Worm (Caenorhabditis elegans) whole organism, L1 larva: ENCODE results near the gene ZK512.10.

Source experiments
- C16A3.4 ChIP-seq: fragments of 150-350 bp; optimal IDR thresholded peaks from 2 replicates; lab custom pipeline; 2014; ENCODE audit warnings: missing biosample characterization, missing genetic modification characterization
- Y116A8C.19 ChIP-seq: sonication (generic microtip); optimal IDR thresholded peaks from 2 replicates; lab custom pipeline; 2016; ENCODE audit warnings: missing compliant biosample characterization, missing genetic modification characterization, borderline replicate concordance
- blmp-1 ChIP-seq: fragments of 150-350 bp; optimal IDR thresholded peaks from 2 replicates; lab custom pipeline; 2014; ENCODE audit warnings: missing biosample characterization, missing genetic modification characterization
- ceh-63 ChIP-seq: fragments of 200-800 bp; sonication (Bioruptor generic); optimal IDR thresholded peaks from 2 replicates; lab custom pipeline; 2018; ENCODE audit warnings: mild to moderate bottlenecking, missing genetic modification characterization, missing compliant biosample characterization
- ceh-8 ChIP-seq: fragments of 200-800 bp; sonication (Bioruptor generic); optimal IDR thresholded peaks from 2 replicates; lab custom pipeline; 2018; ENCODE audit warnings: mild to moderate bottlenecking, missing genetic modification characterization, moderate library complexity, missing compliant biosample characterization
- ceh-88 ChIP-seq: fragments of 200-800 bp; sonication (Bioruptor generic); IDR thresholded peaks from 2 replicates; pipeline ENCODE4 v1.3.6; 2022; ENCODE audit warnings: missing genetic modification characterization, missing compliant biosample characterization
- efl-1 ChIP-seq, 4 experiments: fragments of 150-350 bp; optimal IDR thresholded peaks in 3 of 4; peaks in 1 of 4; 1 replicate in 1 of 4; 2 replicates in 3 of 4; lab custom pipeline; 2014; ENCODE audit warnings: missing biosample characterization in 2 of 4, missing genetic modification characterization in 2 of 4, missing genetic modification reagents in 2 of 4
- egl-13 ChIP-seq: sonication (generic microtip); optimal IDR thresholded peaks from 2 replicates; lab custom pipeline; 2016; ENCODE audit warnings: missing genotype, missing genetic modification reagents, missing genetic modification characterization, missing compliant biosample characterization
- elt-2 ChIP-seq: sonication (generic microtip); optimal IDR thresholded peaks from 2 replicates; lab custom pipeline; 2016; ENCODE audit warnings: missing genetic modification characterization, mild to moderate bottlenecking, inconsistent platforms, missing compliant biosample characterization, missing genetic modification reagents
- elt-3 ChIP-seq, 6 experiments: fragments of 150-350 bp in 1 of 6; sonication (generic microtip); optimal IDR thresholded peaks; 2 replicates each; lab custom pipeline; 2017 to 2018; ENCODE audit warnings: missing biosample characterization in 6 of 6, missing genetic modification characterization in 6 of 6, inconsistent platforms in 1 of 6
- ets-5 ChIP-seq: fragments of 200-800 bp; sonication (Bioruptor generic); IDR thresholded peaks from 2 replicates; pipeline ENCODE4 v1.3.6; 2022; ENCODE audit warnings: missing genetic modification characterization, missing compliant biosample characterization
- fkh-10 ChIP-seq: sonication (generic microtip); optimal IDR thresholded peaks from 2 replicates; lab custom pipeline; 2017; ENCODE audit warnings: missing biosample characterization, missing genetic modification reagents, missing genetic modification characterization
- fkh-8 ChIP-seq: sonication (generic microtip); optimal IDR thresholded peaks from 2 replicates; lab custom pipeline; 2016; ENCODE audit warnings: mild to moderate bottlenecking, missing genetic modification characterization, missing compliant biosample characterization
- hlh-4 ChIP-seq: sonication (generic microtip); optimal IDR thresholded peaks from 2 replicates; lab custom pipeline; 2016; ENCODE audit warnings: mild to moderate bottlenecking, missing genetic modification characterization, missing compliant biosample characterization
- isw-1 ChIP-seq: fragments of 200-800 bp; sonication (Bioruptor generic); IDR thresholded peaks from 2 replicates; pipeline ENCODE4 v1.3.6; 2022; ENCODE audit warnings: missing genetic modification characterization, missing compliant biosample characterization
- lin-14 ChIP-seq: fragments of 200-800 bp; sonication (Bioruptor generic); optimal IDR thresholded peaks from 2 replicates; lab custom pipeline; 2018; ENCODE audit warnings: mild to moderate bottlenecking, missing genetic modification characterization, moderate library complexity, missing compliant biosample characterization
- lin-35 ChIP-seq, 2 experiments: fragments of 150-350 bp; optimal IDR thresholded peaks; 2 replicates each; lab custom pipeline; 2014; ENCODE audit warnings: missing biosample characterization in 2 of 2, missing genetic modification characterization in 2 of 2, missing genetic modification reagents in 2 of 2
- mab-9 ChIP-seq: fragments of 200-800 bp; sonication (Bioruptor generic); IDR thresholded peaks from 2 replicates; pipeline ENCODE4 v1.3.6; 2022; ENCODE audit warnings: missing genetic modification reagents, missing genetic modification characterization, missing compliant biosample characterization
- nhr-11 ChIP-seq: fragments of 150-350 bp; optimal IDR thresholded peaks from 2 replicates; lab custom pipeline; 2014; ENCODE audit warnings: missing biosample characterization, missing genetic modification characterization
- nhr-12 ChIP-seq: sonication (generic microtip); optimal IDR thresholded peaks from 2 replicates; lab custom pipeline; 2017; ENCODE audit warnings: missing biosample characterization, missing genetic modification characterization
- nhr-20 ChIP-seq: sonication (generic microtip); optimal IDR thresholded peaks from 2 replicates; lab custom pipeline; 2016; ENCODE audit warnings: mild to moderate bottlenecking, missing genetic modification characterization, missing compliant biosample characterization
- nhr-47 ChIP-seq: sonication (generic microtip); optimal IDR thresholded peaks from 2 replicates; lab custom pipeline; 2016; ENCODE audit warnings: mild to moderate bottlenecking, missing genetic modification characterization, moderate library complexity, missing compliant biosample characterization
- nhr-85 ChIP-seq: sonication (generic microtip); peaks from one replicate; lab custom pipeline; 2016; ENCODE audit warnings: missing genetic modification characterization, inconsistent platforms, missing compliant biosample characterization
- nhr-90 ChIP-seq: sonication (generic microtip); optimal IDR thresholded peaks from 2 replicates; lab custom pipeline; 2016; ENCODE audit warnings: mild to moderate bottlenecking, missing genetic modification characterization, missing compliant biosample characterization; ENCODE audit not compliant: poor library complexity
- pag-3 ChIP-seq: sonication (generic microtip); optimal IDR thresholded peaks from 2 replicates; lab custom pipeline; 2017; ENCODE audit warnings: missing genetic modification characterization, mild to moderate bottlenecking, missing compliant biosample characterization, antibody characterized with exemption, borderline replicate concordance; ENCODE audit not compliant: insufficient read depth
- rnt-1 ChIP-seq: sonication (generic microtip); optimal IDR thresholded peaks from 2 replicates; lab custom pipeline; 2016; ENCODE audit warnings: mild to moderate bottlenecking, missing genetic modification characterization, moderate library complexity, missing compliant biosample characterization
- skn-1 ChIP-seq: fragments of 150-350 bp; optimal IDR thresholded peaks from 2 replicates; lab custom pipeline; 2014; ENCODE audit warnings: missing biosample characterization, missing genetic modification characterization
- snpc-4 ChIP-seq: fragments of 150-350 bp; optimal IDR thresholded peaks from 2 replicates; lab custom pipeline; 2014; ENCODE audit warnings: missing biosample characterization, missing genetic modification characterization
- snu-23 ChIP-seq: sonication (generic microtip); optimal IDR thresholded peaks from 2 replicates; lab custom pipeline; 2016; ENCODE audit warnings: missing genetic modification characterization, missing compliant biosample characterization
- sptf-1 ChIP-seq: fragments of 150-350 bp; optimal IDR thresholded peaks from 2 replicates; lab custom pipeline; 2014; ENCODE audit warnings: missing biosample characterization, missing genetic modification characterization
- sup-37 ChIP-seq: fragments of 200-800 bp; sonication (Bioruptor generic); optimal IDR thresholded peaks from 2 replicates; lab custom pipeline; 2018; ENCODE audit warnings: mild to moderate bottlenecking, missing genetic modification characterization, missing compliant biosample characterization
- unc-30 ChIP-seq: sonication (generic microtip); optimal IDR thresholded peaks from 2 replicates; lab custom pipeline; 2017; ENCODE audit warnings: missing biosample characterization, missing genetic modification characterization
- unc-86 ChIP-seq: sonication (generic microtip); optimal IDR thresholded peaks from 2 replicates; lab custom pipeline; 2016; ENCODE audit warnings: missing genetic modification characterization, missing compliant biosample characterization
- zip-4 ChIP-seq: fragments of 200-800 bp; sonication (Bioruptor generic); optimal IDR thresholded peaks from 2 replicates; lab custom pipeline; 2018; ENCODE audit warnings: mild to moderate bottlenecking, missing genetic modification characterization, moderate library complexity, missing compliant biosample characterization
- ztf-11 ChIP-seq, 2 experiments: sonication (generic microtip); optimal IDR thresholded peaks; 2 replicates each; lab custom pipeline; 2016 to 2017; ENCODE audit warnings: missing genetic modification characterization in 2 of 2, missing biosample characterization in 1 of 2, missing compliant biosample characterization in 1 of 2

Gene ZK512.10

ce11 chrIII:9104060-9104459 is 26.6 kb upstream of the ZK512.10 start (continued):
- TF ChIP-seq nhr-12 (tag; lab: Kevin White, UChicago): no peak
- no peak for TF ChIP-seq nhr-47
- TF ChIP-seq sup-37 (GFP tag; lab: Kevin White, UChicago): no peak
- no peak for TF ChIP-seq fkh-8 (tag; lab: Kevin White, UChicago)
- peak; percentile 62 for TF ChIP-seq rnt-1 (tag; lab: Kevin White, UChicago)
- no peak for TF ChIP-seq pag-3 (tag; lab: Kevin White, UChicago)
- no peak for TF ChIP-seq C16A3.4 (tag; lab: Kevin White, UChicago)
- no peak for TF ChIP-seq fkh-10
- TF ChIP-seq unc-86 (tag; lab: Kevin White, UChicago): no peak
- TF ChIP-seq ztf-11 (tag; optimal IDR thresholded peaks at IDR 0.05; lab: Kevin White, UChicago): no peak
- no peak for TF ChIP-seq elt-2 (tag; lab: Kevin White, UChicago)
- no peak for TF ChIP-seq Y116A8C.19
- no peak for TF ChIP-seq nhr-11 (tag; lab: Kevin White, UChicago)
- TF ChIP-seq ceh-88: no peak
- peak; percentile 62 for TF ChIP-seq snu-23
- TF ChIP-seq lin-35 (GFP tag; optimal IDR thresholded peaks at IDR 0.05; lab: Kevin White, UChicago): peak in 1 of 2 experiments; percentile 76
- TF ChIP-seq nhr-20: peak; percentile 48

ce11 chrIII:9105653-9106052 is 25.0 kb upstream of the ZK512.10 start:
- TF ChIP-seq ceh-88: no peak
- TF ChIP-seq lin-14 (GFP tag; lab: Kevin White, UChicago): peak; percentile 6
- peak in 1 of 6 experiments; percentile 61 for TF ChIP-seq elt-3 (tag; optimal IDR thresholded peaks at IDR 0.05; lab: Kevin White, UChicago)
- no peak for TF ChIP-seq hlh-4 (tag; lab: Kevin White, UChicago)
- peak; percentile 55 for TF ChIP-seq nhr-85 (tag; lab: Kevin White, UChicago)
- no peak for TF ChIP-seq sup-37 (GFP tag; lab: Kevin White, UChicago)
- no peak for TF ChIP-seq zip-4 (GFP tag; lab: Kevin White, UChicago)
- TF ChIP-seq ceh-8: no peak
- TF ChIP-seq elt-2 (tag; lab: Kevin White, UChicago): no peak
- no peak for TF ChIP-seq mab-9 (GFP tag; lab: Robert Waterston, UW)
- TF ChIP-seq nhr-90 (tag; lab: Kevin White, UChicago): no peak
- TF ChIP-seq sptf-1: no peak
- no peak for TF ChIP-seq Y116A8C.19
- TF ChIP-seq unc-30: no peak
- TF ChIP-seq efl-1 (optimal IDR thresholded peaks at IDR 0.05; lab: Kevin White, UChicago): no peak
- no peak for TF ChIP-seq efl-1 (GFP tag; optimal IDR thresholded peaks at IDR 0.05 in 1 of 2; lab: Kevin White, UChicago)
- TF ChIP-seq rnt-1 (tag; lab: Kevin White, UChicago): no peak
- no peak for TF ChIP-seq isw-1 (GFP tag; lab: Robert Waterston, UW)
- TF ChIP-seq skn-1 (tag; lab: Kevin White, UChicago): no peak
- no peak for TF ChIP-seq egl-13 (tag; lab: Kevin White, UChicago)
- TF ChIP-seq blmp-1 (tag; lab: Kevin White, UChicago): peak; percentile 51
- TF ChIP-seq snpc-4 (tag; lab: Kevin White, UChicago): no peak
- TF ChIP-seq ets-5 (GFP tag; lab: Robert Waterston, UW): no peak
- no peak for TF ChIP-seq fkh-10

ce11 chrIII:9109172-9109571 is 21.5 kb upstream of the ZK512.10 start, which contains the start of gene cya-1:
Gene cya-1 (minus strand): TSS chrIII:9109272.
- TF ChIP-seq zip-4 (GFP tag; lab: Kevin White, UChicago) (no peak), rnt-1 (tag; lab: Kevin White, UChicago) (no peak)

- TF ChIP-seq efl-1 (optimal IDR thresholded peaks at IDR 0.05; lab: Kevin White, UChicago): no peak
- TF ChIP-seq efl-1 (GFP tag; optimal IDR thresholded peaks at IDR 0.05 in 1 of 2; lab: Kevin White, UChicago): peak in 1 of 2 experiments; percentile 83
- TF ChIP-seq ceh-63 (GFP tag; lab: Kevin White, UChicago): no peak
These were observed 21.0 kb upstream of the ZK512.10 start for ce11 chrIII:9109726-9110125.
